Worm (Caenorhabditis elegans): ENCODE measurements around the gene hst-1.

DNA sequence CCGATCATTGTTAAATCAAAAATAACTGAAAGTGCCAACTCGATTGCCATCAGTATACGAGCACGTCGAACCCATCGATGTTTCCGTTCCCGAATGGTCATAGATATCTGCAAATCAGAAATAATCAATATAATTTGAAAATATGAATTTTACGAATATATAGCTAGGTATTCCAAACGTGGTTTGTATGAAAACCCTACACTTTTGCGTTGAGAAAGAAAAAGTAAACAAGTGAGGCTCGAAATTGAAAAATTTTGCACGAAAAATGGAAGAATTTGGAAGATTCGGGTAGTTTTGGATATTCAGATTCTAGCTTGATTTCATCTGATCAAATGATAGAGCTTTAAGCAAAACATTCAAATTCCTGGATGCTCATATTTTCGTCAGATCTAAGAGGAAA, 52.6 kb downstream of the hst-1 start, which contains the start of gene F42A9.9:
- no peak for TF ChIP-seq lin-11 (tag; optimal IDR thresholded peaks at IDR 0.05)
- TF ChIP-seq ama-1 (optimal IDR thresholded peaks at IDR 0.05), result no peak
- TF ChIP-seq pha-4 (tag; optimal IDR thresholded peaks at IDR 0.05), result no peak
- no peak for TF ChIP-seq ztf-16 (tag; optimal IDR thresholded peaks at IDR 0.05)
- TF ChIP-seq ceh-24 (tag; optimal IDR thresholded peaks at IDR 0.05), result no peak
- no peak for TF ChIP-seq unc-86 (tag; optimal IDR thresholded peaks at IDR 0.05)
- TF ChIP-seq ceh-18 (tag; optimal IDR thresholded peaks at IDR 0.05), result no peak
- no peak for TF ChIP-seq nfya-1 (tag; optimal IDR thresholded peaks at IDR 0.05)
- TF ChIP-seq ceh-2 (tag; optimal IDR thresholded peaks at IDR 0.05), result no peak
- no peak for TF ChIP-seq madf-2 (tag; optimal IDR thresholded peaks at IDR 0.05)
- no peak for TF ChIP-seq rnt-1 (tag; optimal IDR thresholded peaks at IDR 0.05)
- TF ChIP-seq tbx-2 (tag; optimal IDR thresholded peaks at IDR 0.05), result no peak
- no peak for TF ChIP-seq T23F11.4 (GFP tag; optimal IDR thresholded peaks at IDR 0.05)

All from whole organism, late embryonic.